Fruit fly (Drosophila melanogaster) whole organism, prepupa: ENCODE measurements around the gene CG15452.

Experiments used
- Blimp-1 ChIP-seq: fragments of 200-800 bp; sonication (Bioruptor generic); optimal IDR thresholded peaks from 3 replicates; lab custom pipeline; 2017; ENCODE audit warnings: missing biosample characterization, missing genetic modification characterization, mild to moderate bottlenecking, moderate library complexity, missing genetic modification reagents
- CG10669 ChIP-seq: fragments of 200-800 bp; sonication (Bioruptor generic); optimal IDR thresholded peaks from 3 replicates; lab custom pipeline; 2018; ENCODE audit warnings: missing biosample characterization, mild to moderate bottlenecking, missing genetic modification characterization, moderate library complexity
- CG11294 ChIP-seq: fragments of 200-800 bp; sonication (Bioruptor generic); IDR thresholded peaks from 2 replicates; pipeline ENCODE4 v1.3.6; 2022; ENCODE audit warnings: missing biosample characterization, missing genetic modification characterization
- CG11762 ChIP-seq: fragments of 200-800 bp; sonication (Bioruptor generic); optimal IDR thresholded peaks from 3 replicates; lab custom pipeline; 2016; ENCODE audit warnings: missing biosample characterization, missing genetic modification characterization; ENCODE audit not compliant: insufficient read depth
- CG11902 ChIP-seq: fragments of 200-800 bp; sonication (Bioruptor generic); optimal IDR thresholded peaks from 3 replicates; lab custom pipeline; 2016; ENCODE audit warnings: missing biosample characterization, missing genetic modification characterization
- CG15336 ChIP-seq: fragments of 200-800 bp; sonication (Bioruptor generic); IDR thresholded peaks from 2 replicates; pipeline ENCODE4 v1.3.6; 2022; ENCODE audit warnings: missing biosample characterization, missing genetic modification characterization
- CG6163 ChIP-seq: fragments of 200-800 bp; sonication (Bioruptor generic); IDR thresholded peaks from 3 replicates; pipeline ENCODE4 v1.3.6; 2022; ENCODE audit warnings: missing biosample characterization, missing genetic modification characterization
- CG6808 ChIP-seq: fragments of 200-800 bp; sonication (Bioruptor generic); optimal IDR thresholded peaks from 3 replicates; lab custom pipeline; 2017; ENCODE audit warnings: missing biosample characterization, missing genetic modification characterization, mild to moderate bottlenecking, moderate library complexity, missing genetic modification reagents
- CG7368 ChIP-seq: fragments of 200-800 bp; sonication (Bioruptor generic); optimal IDR thresholded peaks from 3 replicates; lab custom pipeline; 2016; ENCODE audit warnings: missing biosample characterization, missing genetic modification characterization
- Eip75B ChIP-seq: fragments of 200-800 bp; sonication (Bioruptor generic); optimal IDR thresholded peaks from 3 replicates; lab custom pipeline; 2016; ENCODE audit warnings: missing biosample characterization, missing genetic modification characterization
- Eip93F ChIP-seq: fragments of 200-800 bp; sonication (Bioruptor generic); optimal IDR thresholded peaks from 2 replicates; lab custom pipeline; 2016; ENCODE audit warnings: missing biosample characterization, mild to moderate bottlenecking, missing genetic modification characterization
- Hr38 ChIP-seq: sonication (Bioruptor generic); optimal IDR thresholded peaks from 2 replicates; lab custom pipeline; 2016; ENCODE audit warnings: missing biosample characterization, missing genetic modification characterization
- Hr4 ChIP-seq: fragments of 200-800 bp; sonication (Bioruptor generic); optimal IDR thresholded peaks from 3 replicates; lab custom pipeline; 2016; ENCODE audit warnings: missing biosample characterization, missing genetic modification characterization
- Met ChIP-seq: fragments of 200-800 bp; sonication (Bioruptor generic); optimal IDR thresholded peaks from 3 replicates; lab custom pipeline; 2016; ENCODE audit warnings: missing biosample characterization, missing genetic modification characterization
- Sox102F ChIP-seq: fragments of 200-800 bp; sonication (Bioruptor generic); optimal IDR thresholded peaks from 2 replicates; lab custom pipeline; 2016; ENCODE audit warnings: missing biosample characterization, mild to moderate bottlenecking, missing genetic modification characterization
- Sox15 ChIP-seq: fragments of 200-800 bp; sonication (Bioruptor generic); optimal IDR thresholded peaks from 3 replicates; lab custom pipeline; 2016; ENCODE audit warnings: missing biosample characterization, missing genetic modification characterization
- acj6 ChIP-seq: fragments of 200-800 bp; sonication (Bioruptor generic); optimal IDR thresholded peaks from 3 replicates; lab custom pipeline; 2016; ENCODE audit warnings: missing biosample characterization, missing genetic modification characterization
- cyc ChIP-seq: fragments of 200-800 bp; sonication (Bioruptor generic); optimal IDR thresholded peaks from 3 replicates; lab custom pipeline; 2016; ENCODE audit warnings: missing biosample characterization, missing genetic modification characterization
- net ChIP-seq: fragments of 200-800 bp; sonication (Bioruptor generic); optimal IDR thresholded peaks from 3 replicates; lab custom pipeline; 2016; ENCODE audit warnings: missing biosample characterization, missing genetic modification characterization
- pdm3 ChIP-seq: fragments of 200-800 bp; sonication (Bioruptor generic); optimal IDR thresholded peaks from 3 replicates; lab custom pipeline; 2016; ENCODE audit warnings: missing biosample characterization, missing genetic modification characterization
- svp ChIP-seq: fragments of 200-800 bp; sonication (Bioruptor generic); peaks from one replicate; lab custom pipeline; 2016; ENCODE audit warnings: missing biosample characterization, missing genetic modification characterization

Gene CG15452

DNA sequence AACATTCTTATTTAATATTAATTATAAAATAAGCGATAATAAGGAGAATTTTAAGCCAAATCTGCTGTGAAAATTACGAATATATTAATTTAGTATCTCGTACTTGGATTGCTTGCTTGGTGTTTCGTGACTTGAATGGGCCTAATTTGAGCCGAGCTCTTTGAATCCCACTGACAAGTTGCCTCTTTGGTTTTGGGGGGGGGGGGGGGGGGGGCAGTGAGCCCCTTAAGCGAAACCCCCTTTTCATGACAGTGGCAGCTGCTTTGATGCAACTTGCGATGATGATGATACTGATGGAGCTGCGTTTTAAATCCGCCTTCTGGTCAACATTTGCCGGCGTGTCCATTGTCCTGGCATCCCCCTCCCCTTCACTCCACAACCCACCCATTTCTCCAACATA is 41.4 kb downstream of the CG15452 start:
- TF ChIP-seq cyc (GFP tag; lab: Kevin White, UChicago), result no peak
- TF ChIP-seq CG10669 (GFP tag; lab: Kevin White, UChicago), result no peak
- TF ChIP-seq Sox15 (GFP tag; lab: Kevin White, UChicago), result no peak
- no peak for TF ChIP-seq Hr4
- no peak for TF ChIP-seq CG6163
- TF ChIP-seq CG11902 (GFP tag; lab: Kevin White, UChicago), result no peak
- no peak for TF ChIP-seq CG11294 (GFP tag; lab: Robert Waterston, UW)
- TF ChIP-seq CG7368 (GFP tag; lab: Kevin White, UChicago), result no peak
- TF ChIP-seq Blimp-1 (GFP tag; lab: Kevin White, UChicago), result no peak
- no peak for TF ChIP-seq Hr38 (GFP tag; lab: Kevin White, UChicago)
- no peak for TF ChIP-seq Eip75B (GFP tag; lab: Kevin White, UChicago)
- no peak for TF ChIP-seq Met (GFP tag; lab: Kevin White, UChicago)
- no peak for TF ChIP-seq svp (GFP tag; lab: Kevin White, UChicago)
- TF ChIP-seq Sox102F (GFP tag; lab: Kevin White, UChicago), result no peak
- TF ChIP-seq net (GFP tag; lab: Kevin White, UChicago), result no peak
- no peak for TF ChIP-seq pdm3
- TF ChIP-seq CG6808, result no peak
- no peak for TF ChIP-seq Eip93F
- TF ChIP-seq, all 60 proteins: peak for 0

- no peak for TF ChIP-seq CG11762
- peak; percentile 4 for TF ChIP-seq cyc (GFP tag; lab: Kevin White, UChicago)
- TF ChIP-seq CG15336 (GFP tag; lab: Robert Waterston, UW), result no peak
- no peak for TF ChIP-seq CG6163
- TF ChIP-seq acj6, result no peak
Observed at dm6 chrX:20702904-20703303, 42.9 kb downstream of the CG15452 start.
